Fruit fly (Drosophila melanogaster) whole organism, embryonic: Measurements from ENCODE around the gene CG10802.

Experiments
- Aef1 ChIP-seq: fragments of 200-800 bp; sonication (Bioruptor generic); IDR thresholded peaks from 3 replicates; pipeline ENCODE4 v1.3.6; 2022; ENCODE audit warnings: missing biosample characterization, missing genetic modification characterization
- Asciz ChIP-seq: fragments of 200-800 bp; sonication (Bioruptor generic); optimal IDR thresholded peaks from 2 replicates; lab custom pipeline; 2017; ENCODE audit warnings: missing biosample characterization, mild to moderate bottlenecking, missing genetic modification characterization, missing genetic modification reagents
- Bgb ChIP-seq: fragments of 200-800 bp; sonication (Bioruptor generic); IDR thresholded peaks from 2 replicates; pipeline ENCODE4 v1.3.6; 2022; ENCODE audit warnings: missing biosample characterization, missing genetic modification characterization; ENCODE audit not compliant: partially characterized antibody
- BtbVII ChIP-seq: fragments of 200-800 bp; sonication (Bioruptor generic); optimal IDR thresholded peaks from 3 replicates; lab custom pipeline; 2017; ENCODE audit warnings: missing biosample characterization, mild to moderate bottlenecking, missing genetic modification characterization
- CG10979 ChIP-seq: fragments of 200-800 bp; sonication (Bioruptor generic); optimal IDR thresholded peaks from 2 replicates; lab custom pipeline; 2018; ENCODE audit warnings: missing biosample characterization, mild to moderate bottlenecking, missing genetic modification characterization, moderate library complexity
- CG11723 ChIP-seq: fragments of 200-800 bp; sonication (Bioruptor generic); optimal IDR thresholded peaks from 2 replicates; lab custom pipeline; 2017; ENCODE audit warnings: missing biosample characterization, mild to moderate bottlenecking, missing genetic modification characterization
- CG13287 ChIP-seq: fragments of 200-800 bp; sonication (Bioruptor generic); IDR thresholded peaks from 2 replicates; pipeline ENCODE4 v1.3.6; 2022; ENCODE audit warnings: missing biosample characterization, missing genetic modification characterization; ENCODE audit not compliant: partially characterized antibody
- CG14050 ChIP-seq: fragments of 200-800 bp; sonication (Bioruptor generic); IDR thresholded peaks from 3 replicates; pipeline ENCODE4 v1.3.6; 2022; ENCODE audit warnings: missing biosample characterization, missing genetic modification characterization
- CG14441 ChIP-seq: fragments of 200-800 bp; sonication (Bioruptor generic); IDR thresholded peaks from 2 replicates; pipeline ENCODE4 v1.3.6; 2022; ENCODE audit warnings: missing biosample characterization, missing genetic modification characterization
- CG1603 ChIP-seq: fragments of 200-800 bp; sonication (Bioruptor generic); optimal IDR thresholded peaks from 2 replicates; lab custom pipeline; 2019; ENCODE audit warnings: missing biosample characterization, mild to moderate bottlenecking, missing genetic modification characterization, moderate library complexity
- CG1647 ChIP-seq: fragments of 200-800 bp; sonication (Bioruptor generic); optimal IDR thresholded peaks from 3 replicates; lab custom pipeline; 2016; ENCODE audit warnings: missing biosample characterization, missing genetic modification characterization
- CG16863 ChIP-seq: fragments of 200-800 bp; sonication (Bioruptor generic); optimal IDR thresholded peaks from 3 replicates; lab custom pipeline; 2016; ENCODE audit warnings: missing biosample characterization, missing genetic modification characterization
- CG2120 ChIP-seq: fragments of 200-800 bp; sonication (Bioruptor generic); optimal IDR thresholded peaks from 3 replicates; lab custom pipeline; 2016; ENCODE audit warnings: missing biosample characterization, missing genetic modification characterization
- CG33213 ChIP-seq: fragments of 200-800 bp; sonication (Bioruptor generic); optimal IDR thresholded peaks from 3 replicates; lab custom pipeline; 2016; ENCODE audit warnings: missing biosample characterization, missing genetic modification characterization
- CG34224 ChIP-seq: fragments of 200-800 bp; sonication (Bioruptor generic); IDR thresholded peaks from 3 replicates; pipeline ENCODE4 v1.3.6; 2022; ENCODE audit warnings: missing biosample characterization, missing genetic modification characterization; ENCODE audit not compliant: partially characterized antibody
- CG5953 ChIP-seq: fragments of 200-800 bp; sonication (Bioruptor generic); IDR thresholded peaks from 2 replicates; pipeline ENCODE4 v1.3.6; 2022; ENCODE audit warnings: missing biosample characterization, missing genetic modification characterization
- CG6272 ChIP-seq: fragments of 200-800 bp; sonication (Bioruptor generic); IDR thresholded peaks from 2 replicates; pipeline ENCODE4 v1.3.6; 2022; ENCODE audit warnings: missing biosample characterization, missing genetic modification characterization
- CG6791 ChIP-seq: fragments of 200-800 bp; sonication (Bioruptor generic); IDR thresholded peaks from 3 replicates; pipeline ENCODE4 v1.3.6; 2022; ENCODE audit warnings: missing biosample characterization, missing genetic modification characterization; ENCODE audit not compliant: partially characterized antibody
- CG8478 ChIP-seq: fragments of >200 bp; optimal IDR thresholded peaks from 2 replicates; lab custom pipeline; 2018
- CG8924 ChIP-seq: fragments of 200-800 bp; optimal IDR thresholded peaks from 3 replicates; lab custom pipeline; 2019; ENCODE audit warnings: missing biosample characterization, mild to moderate bottlenecking, missing genetic modification characterization, moderate library complexity
- Ets97D ChIP-seq: fragments of 200-800 bp; sonication (Bioruptor generic); optimal IDR thresholded peaks from 3 replicates; lab custom pipeline; 2016; ENCODE audit warnings: missing biosample characterization, missing genetic modification characterization
- Fer1 ChIP-seq: fragments of 200-800 bp; sonication (Bioruptor generic); optimal IDR thresholded peaks from 2 replicates; lab custom pipeline; 2017; ENCODE audit warnings: missing biosample characterization, mild to moderate bottlenecking, missing genetic modification characterization
- Meics ChIP-seq: fragments of 200-800 bp; sonication (Bioruptor generic); optimal IDR thresholded peaks from 2 replicates; lab custom pipeline; 2017; ENCODE audit warnings: missing biosample characterization, mild to moderate bottlenecking, missing genetic modification characterization
- Sox100B ChIP-seq: fragments of 200-800 bp; sonication (Bioruptor generic); optimal IDR thresholded peaks from 3 replicates; lab custom pipeline; 2018; ENCODE audit warnings: missing biosample characterization, mild to moderate bottlenecking, missing genetic modification characterization
- Trl ChIP-seq, 3 experiments: fragments of >200 bp in 2 of 3; fragments of 200-800 bp in 1 of 3; sonication (Bioruptor generic) in 1 of 3; optimal IDR thresholded peaks; 2 replicates in 1 of 3; 3 replicates in 2 of 3; lab custom pipeline; 2016 to 2017; ENCODE audit warnings: missing biosample characterization in 1 of 3, missing genetic modification characterization in 1 of 3
- ap ChIP-seq: fragments of 200-800 bp; sonication (Bioruptor generic); IDR thresholded peaks from 2 replicates; pipeline ENCODE4 v1.3.6; 2022; ENCODE audit warnings: missing biosample characterization, missing genetic modification characterization
- br ChIP-seq: fragments of >200 bp; optimal IDR thresholded peaks from 2 replicates; lab custom pipeline; 2017
- crol ChIP-seq: fragments of 200-800 bp; sonication (Bioruptor generic); IDR thresholded peaks from 2 replicates; pipeline ENCODE4 v1.3.6; 2022; ENCODE audit warnings: missing biosample characterization, missing genetic modification characterization
- dmrt11E ChIP-seq: fragments of 200-800 bp; sonication (Bioruptor generic); optimal IDR thresholded peaks from 3 replicates; lab custom pipeline; 2018; ENCODE audit warnings: missing biosample characterization, mild to moderate bottlenecking, missing genetic modification characterization, moderate library complexity
- esg ChIP-seq: fragments of 200-800 bp; sonication (Bioruptor generic); conservative IDR thresholded peaks from 2 replicates; pipeline ENCODE4 v1.3.6; 2022; ENCODE audit warnings: missing biosample characterization, missing genetic modification characterization
- eyg ChIP-seq: fragments of 200-800 bp; sonication (Bioruptor generic); optimal IDR thresholded peaks from 3 replicates; lab custom pipeline; 2016; ENCODE audit warnings: missing biosample characterization, missing genetic modification characterization
- gcm2 ChIP-seq: fragments of 200-800 bp; sonication (Bioruptor generic); optimal IDR thresholded peaks from 2 replicates; lab custom pipeline; 2016; ENCODE audit warnings: missing biosample characterization, missing genetic modification characterization
- grau ChIP-seq: fragments of 200-800 bp; optimal IDR thresholded peaks from 3 replicates; lab custom pipeline; 2019; ENCODE audit warnings: missing biosample characterization, mild to moderate bottlenecking, missing genetic modification characterization, moderate library complexity
- h ChIP-seq: fragments of >200 bp; optimal IDR thresholded peaks from 2 replicates; lab custom pipeline; 2017
- ham ChIP-seq: fragments of 200-800 bp; sonication (Bioruptor generic); IDR thresholded peaks from 2 replicates; pipeline ENCODE4 v1.3.6; 2022; ENCODE audit warnings: missing biosample characterization, missing genetic modification characterization
- her ChIP-seq: fragments of 200-800 bp; sonication (Bioruptor generic); optimal IDR thresholded peaks from 2 replicates; lab custom pipeline; 2016; ENCODE audit warnings: missing biosample characterization, missing genetic modification characterization
- jumu ChIP-seq: fragments of 200-800 bp; sonication (Bioruptor generic); optimal IDR thresholded peaks from 3 replicates; lab custom pipeline; 2016; ENCODE audit warnings: missing biosample characterization, missing genetic modification characterization
- klu ChIP-seq: fragments of 200-800 bp; sonication (Bioruptor generic); IDR thresholded peaks from 2 replicates; pipeline ENCODE4 v1.3.6; 2022; ENCODE audit warnings: missing biosample characterization, missing genetic modification characterization
- kni ChIP-seq: fragments of 200-800 bp; sonication (Bioruptor generic); optimal IDR thresholded peaks from 3 replicates; lab custom pipeline; 2017; ENCODE audit warnings: mild to moderate bottlenecking, missing biosample characterization, missing genetic modification reagents, missing genetic modification characterization
- mld ChIP-seq: fragments of 200-800 bp; sonication (Bioruptor generic); IDR thresholded peaks from 3 replicates; pipeline ENCODE4 v1.3.6; 2022; ENCODE audit warnings: missing biosample characterization, missing genetic modification characterization; ENCODE audit not compliant: partially characterized antibody
- nerfin-1 ChIP-seq: fragments of 200-800 bp; sonication (Bioruptor generic); optimal IDR thresholded peaks from 3 replicates; lab custom pipeline; 2019; ENCODE audit warnings: missing biosample characterization, mild to moderate bottlenecking, missing genetic modification characterization, moderate library complexity
- nerfin-2 ChIP-seq: fragments of 200-800 bp; sonication (Bioruptor generic); IDR thresholded peaks from 2 replicates; pipeline ENCODE4 v1.3.6; 2022; ENCODE audit warnings: missing biosample characterization, missing genetic modification characterization; ENCODE audit not compliant: partially characterized antibody
- psq ChIP-seq: fragments of 200-800 bp; sonication (Bioruptor generic); optimal IDR thresholded peaks from 2 replicates; lab custom pipeline; 2017; ENCODE audit warnings: missing biosample characterization, missing genetic modification characterization
- run ChIP-seq: fragments of 200-800 bp; sonication (Bioruptor generic); optimal IDR thresholded peaks from 3 replicates; lab custom pipeline; 2018; ENCODE audit warnings: missing biosample characterization, mild to moderate bottlenecking, missing genetic modification characterization
- sd ChIP-seq: fragments of 200-800 bp; sonication (Bioruptor generic); optimal IDR thresholded peaks from 3 replicates; lab custom pipeline; 2018; ENCODE audit warnings: missing biosample characterization, mild to moderate bottlenecking, missing genetic modification characterization, moderate library complexity
- shn ChIP-seq: fragments of 200-800 bp; sonication (Bioruptor generic); optimal IDR thresholded peaks from 3 replicates; lab custom pipeline; 2016; ENCODE audit warnings: missing biosample characterization, missing genetic modification characterization
- sisA ChIP-seq: fragments of 200-800 bp; sonication (Bioruptor generic); IDR thresholded peaks from 2 replicates; pipeline ENCODE4 v1.3.6; 2022; ENCODE audit warnings: missing biosample characterization, missing genetic modification characterization
- tin ChIP-seq: fragments of 200-800 bp; sonication (Bioruptor generic); optimal IDR thresholded peaks from 3 replicates; lab custom pipeline; 2016; ENCODE audit warnings: missing biosample characterization, missing genetic modification characterization
- z ChIP-seq: fragments of 200-800 bp; sonication (Bioruptor generic); IDR thresholded peaks from 3 replicates; pipeline ENCODE4 v1.3.6; 2022; ENCODE audit warnings: missing biosample characterization, missing genetic modification characterization
- zen2 ChIP-seq: fragments of 200-800 bp; sonication (Bioruptor generic); IDR thresholded peaks from 3 replicates; pipeline ENCODE4 v1.3.6; 2022; ENCODE audit warnings: missing biosample characterization, missing genetic modification characterization; ENCODE audit not compliant: partially characterized antibody
- zf30C ChIP-seq: fragments of 200-800 bp; sonication (Bioruptor generic); optimal IDR thresholded peaks from 3 replicates; lab custom pipeline; 2018; ENCODE audit warnings: missing biosample characterization, mild to moderate bottlenecking, missing genetic modification characterization

CG10802 gene

dm6 chrX:3451250-3451786, 31.4 kb upstream of the CG10802 start (continued):
- no peak for TF ChIP-seq dmrt11E (tag; lab: Kevin White, UChicago)
- no peak for TF ChIP-seq CG14050 (GFP tag; lab: Robert Waterston, UW)
- no peak for TF ChIP-seq gcm2
- TF ChIP-seq nerfin-2 (GFP tag; lab: Robert Waterston, UW), result no peak
- no peak for TF ChIP-seq CG8924 (tag; lab: Kevin White, UChicago)
- TF ChIP-seq crol, result no peak
- TF ChIP-seq z (GFP tag; lab: Robert Waterston, UW), result peak; percentile 96
- TF ChIP-seq CG34224 (GFP tag; lab: Robert Waterston, UW), result peak; percentile 60
- peak; percentile 87 to 96 for TF ChIP-seq Trl (optimal IDR thresholded peaks at IDR 0.05; lab: Kevin White, UChicago)
- no peak for TF ChIP-seq Trl (GFP tag; optimal IDR thresholded peaks at IDR 0.05; lab: Kevin White, UChicago)
- TF ChIP-seq CG8478 (lab: Kevin White, UChicago), result no peak
- TF ChIP-seq Ets97D, result no peak
- no peak for TF ChIP-seq eyg (GFP tag; lab: Kevin White, UChicago)
- TF ChIP-seq BtbVII (GFP tag; lab: Kevin White, UChicago), result no peak
- no peak for TF ChIP-seq h
- TF ChIP-seq nerfin-1 (tag; lab: Kevin White, UChicago), result no peak
- no peak for TF ChIP-seq CG16863 (GFP tag; lab: Kevin White, UChicago)
- no peak for TF ChIP-seq CG10979 (tag; lab: Kevin White, UChicago)
- TF ChIP-seq CG1603 (tag; lab: Kevin White, UChicago), result no peak
- TF ChIP-seq br (lab: Kevin White, UChicago), result no peak
- no peak for TF ChIP-seq CG6791 (GFP tag; lab: Robert Waterston, UW)
- TF ChIP-seq zen2 (GFP tag; lab: Robert Waterston, UW), result peak; percentile 56; the same call in 1 of the 3 replicates
- no peak for TF ChIP-seq klu (GFP tag; lab: Robert Waterston, UW)
- TF ChIP-seq Bgb, result no peak
- no peak for TF ChIP-seq Fer1 (GFP tag; lab: Kevin White, UChicago)
- no peak for TF ChIP-seq CG33213 (GFP tag; lab: Kevin White, UChicago)
- TF ChIP-seq ap (GFP tag; lab: Robert Waterston, UW), result no peak
- no peak for TF ChIP-seq zf30C (GFP tag; lab: Kevin White, UChicago)
- no peak for TF ChIP-seq her
- no peak for TF ChIP-seq mld
- peak; percentile 14 for TF ChIP-seq sd (tag; lab: Kevin White, UChicago)
- no peak for TF ChIP-seq esg
- TF ChIP-seq CG13287 (GFP tag; lab: Robert Waterston, UW), result 0 out of 2 replicates have a peak, but pooled peaks have one; percentile 22
- TF ChIP-seq CG11723 (GFP tag; lab: Kevin White, UChicago), result no peak
- no peak for TF ChIP-seq ham
- no peak for TF ChIP-seq CG1647 (GFP tag; lab: Kevin White, UChicago)
- no peak for TF ChIP-seq CG2120 (GFP tag; lab: Kevin White, UChicago)
- TF ChIP-seq Meics, result no peak
- TF ChIP-seq Asciz (GFP tag; lab: Kevin White, UChicago), result no peak
- TF ChIP-seq Aef1 (GFP tag; lab: Robert Waterston, UW), result no peak
- TF ChIP-seq jumu (GFP tag; lab: Kevin White, UChicago), result no peak
- TF ChIP-seq run (tag; lab: Kevin White, UChicago), result no peak
- no peak for TF ChIP-seq tin (GFP tag; lab: Kevin White, UChicago)
- no peak for TF ChIP-seq CG5953 (GFP tag; lab: Robert Waterston, UW)
- no peak for TF ChIP-seq kni (GFP tag; lab: Kevin White, UChicago)
- no peak for TF ChIP-seq shn
- TF ChIP-seq Sox100B (GFP tag; lab: Kevin White, UChicago), result no peak
- TF ChIP-seq sisA (GFP tag; lab: Robert Waterston, UW), result no peak
- no peak for TF ChIP-seq grau (tag; lab: Kevin White, UChicago)
- TF ChIP-seq CG6272 (GFP tag; lab: Robert Waterston, UW), result no peak
- no peak for TF ChIP-seq psq (GFP tag; lab: Kevin White, UChicago)
- no peak for TF ChIP-seq CG14441 (GFP tag; lab: Robert Waterston, UW)
